Fruit fly (Drosophila melanogaster): ENCODE measurements around the gene Arl1.

The Arl1 gene

dm6 chr3L:15982783-15983432, at the start of gene Arl1, which contains the start of gene brm (continued):
- peak; percentile 4 for TF ChIP-seq CG12236 (GFP tag; optimal IDR thresholded peaks at IDR 0.05)
- TF ChIP-seq gcm2 (GFP tag; optimal IDR thresholded peaks at IDR 0.05) = peak; percentile 81
- TF ChIP-seq exex (tag; optimal IDR thresholded peaks at IDR 0.05) = peak; percentile 94
- peak; percentile 90 for TF ChIP-seq MTF-1 (GFP tag; optimal IDR thresholded peaks at IDR 0.05; ENCODE audit: borderline replicate concordance)
- TF ChIP-seq Mad (GFP tag; optimal IDR thresholded peaks at IDR 0.05) = peak; percentile 97
- peak; percentile 98 for TF ChIP-seq CG30403 (GFP tag; optimal IDR thresholded peaks at IDR 0.05)
- peak; percentile 99 for TF ChIP-seq NFAT (GFP tag; IDR thresholded peaks at IDR 0.05)
- TF ChIP-seq dmrt11E (tag; optimal IDR thresholded peaks at IDR 0.05) = peak; percentile 98
- no peak for TF ChIP-seq CG8478 (optimal IDR thresholded peaks at IDR 0.05)
- TF ChIP-seq CG17829 (tag; optimal IDR thresholded peaks at IDR 0.05) = peak; percentile 99
- peak; percentile 100 for TF ChIP-seq Ptx1 (GFP tag; IDR thresholded peaks at IDR 0.05)
- peak; percentile 98 for TF ChIP-seq zen (tag; optimal IDR thresholded peaks at IDR 0.05)
- TF ChIP-seq chn (GFP tag; optimal IDR thresholded peaks at IDR 0.05) = peak; percentile 93
- TF ChIP-seq CG1602 (GFP tag; optimal IDR thresholded peaks at IDR 0.05) = peak; percentile 98
- peak; percentile 99 for TF ChIP-seq Abd-B (GFP tag; optimal IDR thresholded peaks at IDR 0.05)
- peak; percentile 80 for TF ChIP-seq TFAM (GFP tag; optimal IDR thresholded peaks at IDR 0.05)
- peak; percentile 98 for TF ChIP-seq seq (GFP tag; IDR thresholded peaks at IDR 0.05)
- peak; percentile 97 for TF ChIP-seq CG11723 (GFP tag; optimal IDR thresholded peaks at IDR 0.05)
- peak; percentile 99 for TF ChIP-seq CG1233 (GFP tag; optimal IDR thresholded peaks at IDR 0.05)
- peak; percentile 94 for TF ChIP-seq Hsf (GFP tag; optimal IDR thresholded peaks at IDR 0.05)
- no peak for TF ChIP-seq cg (GFP tag; optimal IDR thresholded peaks at IDR 0.05)
- peak; percentile 46 for TF ChIP-seq CG3163 (GFP tag; optimal IDR thresholded peaks at IDR 0.05)
- peak; percentile 98 for TF ChIP-seq CG8924 (tag; optimal IDR thresholded peaks at IDR 0.05)
- TF ChIP-seq CG5245 (GFP tag; optimal IDR thresholded peaks at IDR 0.05) = peak; percentile 97
- TF ChIP-seq CG14667 (GFP tag; IDR thresholded peaks at IDR 0.05) = peak; percentile 99
- peak; percentile 99 for TF ChIP-seq CG4328 (GFP tag; optimal IDR thresholded peaks at IDR 0.05)
- peak; percentile 98 for TF ChIP-seq ham (GFP tag; IDR thresholded peaks at IDR 0.05)
- TF ChIP-seq dmrt99B (tag; optimal IDR thresholded peaks at IDR 0.05) = peak; percentile 97
- peak; percentile 97 for TF ChIP-seq twi (tag; optimal IDR thresholded peaks at IDR 0.05)
- peak; percentile 95 for TF ChIP-seq CG7556 (GFP tag; optimal IDR thresholded peaks at IDR 0.05)
- peak; percentile 99 for TF ChIP-seq CG13775 (GFP tag; optimal IDR thresholded peaks at IDR 0.05)
- TF ChIP-seq CG14050 (GFP tag; IDR thresholded peaks at IDR 0.05) = peak; percentile 98
- TF ChIP-seq az2 (GFP tag; optimal IDR thresholded peaks at IDR 0.05) = peak; percentile 97
- TF ChIP-seq Hmr (GFP tag; optimal IDR thresholded peaks at IDR 0.05) = peak; percentile 97
- peak; percentile 14; the same call in 1 of the 2 replicates for TF ChIP-seq nerfin-2 (GFP tag; IDR thresholded peaks at IDR 0.05; ENCODE audit: partially characterized antibody)
- peak; percentile 99 for TF ChIP-seq ttk (GFP tag; IDR thresholded peaks at IDR 0.05)
- peak; percentile 97 for TF ChIP-seq tio (GFP tag; optimal IDR thresholded peaks at IDR 0.05)
- TF ChIP-seq Sox100B (GFP tag; optimal IDR thresholded peaks at IDR 0.05) = peak; percentile 95
- peak; percentile 97 for TF ChIP-seq CG5953 (GFP tag; IDR thresholded peaks at IDR 0.05)
- TF ChIP-seq sqz (GFP tag; optimal IDR thresholded peaks at IDR 0.05) = peak; percentile 98
- TF ChIP-seq Max (GFP tag; optimal IDR thresholded peaks at IDR 0.05) = peak; percentile 98
- TF ChIP-seq ERR (GFP tag; optimal IDR thresholded peaks at IDR 0.05) = peak; percentile 69
- TF ChIP-seq CG6175 (GFP tag; IDR thresholded peaks at IDR 0.05) = peak; percentile 99
- TF ChIP-seq CG12299 (tag; optimal IDR thresholded peaks at IDR 0.05) = peak; percentile 95
- TF ChIP-seq Hmx (GFP tag; optimal IDR thresholded peaks at IDR 0.05) = peak; percentile 83
- peak; percentile 97 for TF ChIP-seq Nf-YA (GFP tag; IDR thresholded peaks at IDR 0.05)
- peak; percentile 99 for TF ChIP-seq Dbx (GFP tag; IDR thresholded peaks at IDR 0.05)
- peak; percentile 91 for TF ChIP-seq CG8281 (tag; optimal IDR thresholded peaks at IDR 0.05)
- TF ChIP-seq CG8944 (GFP tag; optimal IDR thresholded peaks at IDR 0.05) = peak; percentile 78
- peak; percentile 30 for TF ChIP-seq Bgb (GFP tag; IDR thresholded peaks at IDR 0.05; ENCODE audit: partially characterized antibody)
